Worm (Caenorhabditis elegans) whole organism, mixed stage, embryonic: ENCODE results near the gene clec-231.
A peak's percentile ranks its signal among the peaks of the same experiment; 100 is the strongest.

ENCODE experiments used
- M03D4.4 ChIP-seq: sonication (generic microtip); optimal IDR thresholded peaks from 2 replicates; lab custom pipeline; 2017; ENCODE audit warnings: mild to moderate bottlenecking, missing genetic modification characterization, missing compliant biosample characterization
- bed-3 ChIP-seq: fragments of 200-800 bp; sonication (Bioruptor generic); optimal IDR thresholded peaks from 3 replicates; lab custom pipeline; 2018; ENCODE audit warnings: mild to moderate bottlenecking, missing genetic modification characterization, moderate library complexity, missing compliant biosample characterization
- ceh-39 ChIP-seq: fragments of 150-350 bp; optimal IDR thresholded peaks from 2 replicates; lab custom pipeline; 2014; ENCODE audit warnings: missing biosample characterization, missing genetic modification characterization
- ceh-83 ChIP-seq: fragments of 200-800 bp; sonication (Bioruptor generic); optimal IDR thresholded peaks from 2 replicates; lab custom pipeline; 2018; ENCODE audit warnings: mild to moderate bottlenecking, missing genetic modification characterization, missing compliant biosample characterization
- ces-1 ChIP-seq: fragments of 150-350 bp; optimal IDR thresholded peaks from 2 replicates; lab custom pipeline; 2014; ENCODE audit warnings: missing biosample characterization, missing genetic modification reagents, missing genetic modification characterization
- cnd-1 ChIP-seq: fragments of 200-800 bp; sonication (Bioruptor generic); optimal IDR thresholded peaks from 2 replicates; lab custom pipeline; 2018; ENCODE audit warnings: mild to moderate bottlenecking, missing genetic modification characterization, missing compliant biosample characterization
- elt-1 ChIP-seq: sonication (generic microtip); optimal IDR thresholded peaks from 2 replicates; lab custom pipeline; 2017; ENCODE audit warnings: missing genetic modification characterization, mild to moderate bottlenecking, missing compliant biosample characterization, antibody characterized with exemption, moderate library complexity, borderline replicate concordance; ENCODE audit not compliant: insufficient read depth
- flh-1 ChIP-seq: fragments of 200-800 bp; sonication (Bioruptor generic); optimal IDR thresholded peaks from 2 replicates; lab custom pipeline; 2018; ENCODE audit warnings: mild to moderate bottlenecking, missing genetic modification characterization, moderate library complexity, missing compliant biosample characterization
- ham-2 ChIP-seq: fragments of 200-800 bp; sonication (Bioruptor generic); optimal IDR thresholded peaks from 2 replicates; lab custom pipeline; 2018; ENCODE audit warnings: mild to moderate bottlenecking, missing genetic modification characterization, missing compliant biosample characterization
- hlh-1 ChIP-seq: fragments of 150-350 bp; optimal IDR thresholded peaks from 2 replicates; lab custom pipeline; 2014; ENCODE audit warnings: missing biosample characterization, missing genetic modification reagents, missing genetic modification characterization
- lin-32 ChIP-seq: fragments of 200-800 bp; sonication (Bioruptor generic); optimal IDR thresholded peaks from 2 replicates; lab custom pipeline; 2018; ENCODE audit warnings: mild to moderate bottlenecking, missing genetic modification characterization, missing compliant biosample characterization
- lsy-2 ChIP-seq: fragments of 150-350 bp; optimal IDR thresholded peaks from 2 replicates; lab custom pipeline; 2014; ENCODE audit warnings: missing biosample characterization, missing genetic modification characterization
- mab-5 ChIP-seq: fragments of 150-350 bp; optimal IDR thresholded peaks from 2 replicates; lab custom pipeline; 2014; ENCODE audit warnings: missing biosample characterization, missing genetic modification characterization
- mep-1 ChIP-seq: fragments of 150-350 bp; optimal IDR thresholded peaks from 2 replicates; lab custom pipeline; 2017; ENCODE audit warnings: missing biosample characterization, missing genetic modification reagents, missing genetic modification characterization, inconsistent platforms
- nhr-12 ChIP-seq: fragments of 150-350 bp; optimal IDR thresholded peaks from 2 replicates; lab custom pipeline; 2014; ENCODE audit warnings: missing biosample characterization, missing genetic modification characterization
- nhr-2 ChIP-seq: fragments of 150-350 bp; optimal IDR thresholded peaks from 2 replicates; lab custom pipeline; 2014; ENCODE audit warnings: missing biosample characterization, missing genetic modification characterization
- nhr-237 ChIP-seq: fragments of 150-350 bp; optimal IDR thresholded peaks from 2 replicates; lab custom pipeline; 2014; ENCODE audit warnings: missing biosample characterization, missing genetic modification characterization
- nhr-28 ChIP-seq: fragments of 150-350 bp; optimal IDR thresholded peaks from 2 replicates; lab custom pipeline; 2014; ENCODE audit warnings: missing biosample characterization, missing genetic modification characterization
- nhr-76 ChIP-seq: sonication (generic microtip); optimal IDR thresholded peaks from 2 replicates; lab custom pipeline; 2017; ENCODE audit warnings: missing biosample characterization, missing genetic modification characterization
- pha-4 ChIP-seq: fragments of 150-350 bp; optimal IDR thresholded peaks from 2 replicates; lab custom pipeline; 2018; ENCODE audit warnings: missing biosample characterization, missing genetic modification reagents, missing genetic modification characterization
- sem-2 ChIP-seq: fragments of 200-800 bp; sonication (Bioruptor generic); optimal IDR thresholded peaks from 2 replicates; lab custom pipeline; 2018; ENCODE audit warnings: mild to moderate bottlenecking, missing genetic modification characterization, missing compliant biosample characterization
- snpc-4 ChIP-seq: fragments of 150-350 bp; optimal IDR thresholded peaks from 2 replicates; lab custom pipeline; 2014; ENCODE audit warnings: missing biosample characterization, missing genetic modification characterization
- sptf-1 ChIP-seq: sonication (generic microtip); optimal IDR thresholded peaks from 2 replicates; lab custom pipeline; 2017; ENCODE audit warnings: mild to moderate bottlenecking, missing genetic modification characterization, moderate library complexity, missing compliant biosample characterization
- tbx-8 ChIP-seq: fragments of 200-800 bp; sonication (Bioruptor generic); optimal IDR thresholded peaks from 2 replicates; lab custom pipeline; 2018; ENCODE audit warnings: mild to moderate bottlenecking, missing genetic modification characterization, moderate library complexity, missing compliant biosample characterization
- unc-120 ChIP-seq: sonication (generic microtip); optimal IDR thresholded peaks from 2 replicates; lab custom pipeline; 2017; ENCODE audit warnings: missing genetic modification characterization, missing compliant biosample characterization; ENCODE audit not compliant: poor library complexity, severe bottlenecking
- unc-39 ChIP-seq: fragments of 150-350 bp; optimal IDR thresholded peaks from 2 replicates; lab custom pipeline; 2014; ENCODE audit warnings: missing biosample characterization, missing genetic modification characterization
- unc-62 ChIP-seq: fragments of 150-350 bp; optimal IDR thresholded peaks from 2 replicates; lab custom pipeline; 2014; ENCODE audit warnings: missing biosample characterization, missing genetic modification reagents, missing genetic modification characterization
- zip-8 ChIP-seq: fragments of 150-350 bp; optimal IDR thresholded peaks from 2 replicates; lab custom pipeline; 2014; ENCODE audit warnings: missing biosample characterization, missing genetic modification characterization
- ztf-11 ChIP-seq: fragments of 150-350 bp; optimal IDR thresholded peaks from 2 replicates; lab custom pipeline; 2014; ENCODE audit warnings: missing biosample characterization, missing genetic modification characterization

Gene clec-231

ce11 chrV:15392064-15392463, 41.5 kb upstream of the clec-231 start:
- no peak for TF ChIP-seq unc-62 (GFP tag; lab: Kevin White, UChicago)
- no peak for TF ChIP-seq lin-32 (GFP tag; lab: Kevin White, UChicago)
- no peak for TF ChIP-seq bed-3 (GFP tag; lab: Kevin White, UChicago)
- no peak for TF ChIP-seq hlh-1 (tag; lab: Kevin White, UChicago)
- TF ChIP-seq nhr-237 (tag; lab: Kevin White, UChicago) = no peak
- TF ChIP-seq zip-8 (tag; lab: Kevin White, UChicago) = no peak
- TF ChIP-seq cnd-1 (tag; lab: Kevin White, UChicago) = no peak
- TF ChIP-seq unc-39 (tag; lab: Kevin White, UChicago) = no peak
- no peak for TF ChIP-seq tbx-8 (GFP tag; lab: Kevin White, UChicago)
- TF ChIP-seq lsy-2 (tag; lab: Kevin White, UChicago) = no peak
- TF ChIP-seq elt-1 (tag; lab: Kevin White, UChicago) = no peak
- TF ChIP-seq pha-4 (tag; lab: Kevin White, UChicago) = no peak
- TF ChIP-seq ceh-39 (tag; lab: Kevin White, UChicago) = no peak

- peak; percentile 19 for TF ChIP-seq zip-8 (tag; lab: Kevin White, UChicago)
- no peak for TF ChIP-seq ceh-39 (tag; lab: Kevin White, UChicago)
Observed at ce11 chrV:15388820-15389384, 38.4 kb upstream of the clec-231 start, which contains the start of gene srh-170. TSS of gene srh-170 (minus strand) at chrV:15388870.

- TF ChIP-seq nhr-28 (no peak), nhr-76 (no peak), elt-1 (tag; lab: Kevin White, UChicago) (no peak), sem-2 (GFP tag; lab: Kevin White, UChicago) (no peak), mab-5 (tag; lab: Kevin White, UChicago) (no peak), nhr-12 (no peak), hlh-1 (tag; lab: Kevin White, UChicago) (no peak), nhr-237 (tag; lab: Kevin White, UChicago) (no peak), unc-39 (tag; lab: Kevin White, UChicago) (no peak), snpc-4 (no peak), flh-1 (no peak), ceh-83 (GFP tag; lab: Kevin White, UChicago) (no peak), ces-1 (no peak), ztf-11 (tag; lab: Kevin White, UChicago) (no peak), cnd-1 (tag; lab: Kevin White, UChicago) (no peak), M03D4.4 (tag; lab: Kevin White, UChicago) (no peak)
- TF ChIP-seq, all 35 proteins: peak for 0
Observed at ce11 chrV:15384733-15385132, 34.2 kb upstream of the clec-231 start, which contains the start of gene str-102. TSS of gene str-102 (plus strand) at chrV:15385033.

- TF ChIP-seq sptf-1 (tag; lab: Kevin White, UChicago) = no peak
- no peak for TF ChIP-seq unc-120 (tag; lab: Kevin White, UChicago)
- TF ChIP-seq ztf-11 (tag; lab: Kevin White, UChicago) = no peak
- TF ChIP-seq nhr-12 = no peak
Observed at ce11 chrV:15383739-15384138, 33.2 kb upstream of the clec-231 start, which contains the start of gene str-88. TSS of gene str-88 (minus strand) at chrV:15383839.

- TF ChIP-seq lin-32 (GFP tag; lab: Kevin White, UChicago) = no peak
- TF ChIP-seq M03D4.4 (tag; lab: Kevin White, UChicago) = no peak
- TF ChIP-seq nhr-12 = no peak
- TF ChIP-seq nhr-2 = no peak
- no peak for TF ChIP-seq hlh-1 (tag; lab: Kevin White, UChicago)
- TF ChIP-seq ceh-39 (tag; lab: Kevin White, UChicago) = no peak
- no peak for TF ChIP-seq mep-1
- no peak for TF ChIP-seq sptf-1 (tag; lab: Kevin White, UChicago)
- TF ChIP-seq ceh-83 (GFP tag; lab: Kevin White, UChicago) = no peak
- TF ChIP-seq mab-5 (tag; lab: Kevin White, UChicago) = no peak
- TF ChIP-seq sem-2 (GFP tag; lab: Kevin White, UChicago) = no peak
- TF ChIP-seq ham-2 (GFP tag; lab: Kevin White, UChicago) = no peak
- TF ChIP-seq pha-4 (tag; lab: Kevin White, UChicago) = no peak
- no peak for TF ChIP-seq flh-1
- TF ChIP-seq unc-62 (GFP tag; lab: Kevin White, UChicago) = no peak
- no peak for TF ChIP-seq snpc-4
- no peak for TF ChIP-seq tbx-8 (GFP tag; lab: Kevin White, UChicago)
- no peak for TF ChIP-seq nhr-28
- TF ChIP-seq nhr-76 = no peak
- TF ChIP-seq, all 35 proteins: peak for 0
Observed at ce11 chrV:15380857-15381256, 30.3 kb upstream of the clec-231 start, which contains the start of gene dhs-23. TSS of gene dhs-23 (plus strand) at chrV:15381219.
